Worm (Caenorhabditis elegans): ENCODE data around the gene Y57A10A.27.
"Not testable (repeated sequence)": the region's sequence is repeated elsewhere in the genome, so short reads cannot be mapped to it uniquely, and the experiment has no call there.

Y57A10A.27 gene

ce11 chrII:12274944-12275343, at the start of gene Y57A10A.27:
Y57A10A.27 (minus strand) TSS chrII:12275044.
- no peak for TF ChIP-seq unc-62 (GFP tag; optimal IDR thresholded peaks at IDR 0.05)

DNA sequence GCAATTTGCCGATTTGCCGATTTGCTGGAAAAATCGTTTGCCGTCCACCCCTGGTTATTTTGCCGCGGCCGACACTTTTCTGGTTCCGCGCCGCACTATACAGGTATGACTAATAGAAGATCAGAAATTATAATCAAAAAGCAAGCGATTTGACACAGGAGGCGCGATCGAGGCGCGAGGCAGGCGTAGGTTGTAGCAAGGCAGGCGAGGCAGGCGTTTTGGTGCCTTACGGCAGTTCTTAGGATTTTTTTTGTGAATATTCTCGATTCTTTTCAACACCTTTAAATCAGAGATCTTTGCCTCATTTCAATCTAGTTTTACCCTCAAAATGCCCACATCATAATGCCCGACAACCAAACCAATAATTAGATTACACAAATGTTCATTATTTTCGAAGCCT, 49.3 kb upstream of the Y57A10A.27 start, which contains the start of gene sre-56:
Gene sre-56, plus strand, starts transcription at position 301 of the 400 bp plus-strand sequence.
- no peak for TF ChIP-seq unc-62 (GFP tag; optimal IDR thresholded peaks at IDR 0.05)

DNA sequence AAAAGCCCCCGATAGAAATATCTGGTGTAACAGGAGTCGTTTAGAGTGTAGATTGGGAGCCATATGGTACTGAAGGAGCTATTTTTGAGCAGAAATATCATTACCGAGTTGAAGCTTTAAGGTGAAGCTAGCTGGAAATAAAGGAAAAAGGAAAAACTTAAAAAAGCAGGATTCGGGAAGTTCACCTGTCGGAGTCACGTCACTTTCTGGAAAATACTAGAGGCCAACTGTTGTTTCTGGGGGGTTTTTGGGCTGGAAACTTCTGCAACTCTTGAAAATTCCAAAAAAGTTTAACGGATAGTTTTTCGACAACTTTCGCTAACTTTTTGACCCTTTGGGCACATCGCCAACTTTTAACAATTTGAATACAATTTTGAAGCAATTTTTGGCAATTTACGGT, 48.5 kb upstream of the Y57A10A.27 start, which contains the start of gene sre-53:
Gene sre-53, minus strand, starts transcription at position 101 of the 400 bp plus-strand sequence.
- TF ChIP-seq unc-62 (GFP tag; optimal IDR thresholded peaks at IDR 0.05) = no peak

DNA sequence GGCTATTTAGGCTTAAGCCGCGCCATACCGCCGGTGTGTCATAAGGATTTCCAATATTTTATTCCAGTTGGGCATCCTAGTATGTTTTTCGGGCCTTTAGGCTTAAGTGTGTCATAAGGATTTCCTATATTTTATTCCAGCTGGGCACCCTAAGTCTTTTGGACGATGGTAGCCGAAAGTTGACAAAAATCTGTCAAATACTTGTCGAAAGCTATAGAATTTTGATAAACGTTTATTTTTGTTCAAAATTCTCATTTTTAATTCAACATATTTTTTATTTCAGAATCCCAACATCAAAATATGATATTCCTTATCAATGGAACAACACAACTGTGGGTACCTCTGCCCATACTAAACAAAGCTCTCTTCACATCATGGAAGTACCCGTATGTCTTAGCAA, 43.7 kb upstream of the Y57A10A.27 start, which contains the start of gene sre-49:
Gene sre-49, plus strand, starts transcription at position 301 of the 400 bp plus-strand sequence.
- TF ChIP-seq unc-62 (GFP tag; optimal IDR thresholded peaks at IDR 0.05) = not testable (repeated sequence)

DNA sequence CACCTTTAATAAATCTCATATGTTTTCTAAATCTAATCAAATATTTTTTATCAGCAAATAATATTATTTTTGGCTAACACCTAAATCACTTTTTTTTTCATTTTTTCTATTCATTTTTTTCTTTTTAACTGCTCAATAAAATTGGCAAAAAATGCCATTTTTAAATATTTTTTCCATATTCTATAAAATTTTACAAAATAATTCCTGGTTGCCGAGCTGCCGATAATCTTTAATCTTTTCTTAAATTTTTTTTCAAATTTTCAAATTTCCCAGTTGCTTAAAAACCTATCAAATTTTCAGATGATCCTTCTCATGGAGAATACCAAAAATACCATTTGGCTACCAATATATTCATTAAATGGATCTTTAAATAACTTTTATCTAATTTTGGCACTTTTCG, 36.7 kb upstream of the Y57A10A.27 start, which contains the start of gene sre-51:
Gene sre-51, plus strand, starts transcription at position 301 of the 400 bp plus-strand sequence.
- no peak for TF ChIP-seq unc-62 (GFP tag; optimal IDR thresholded peaks at IDR 0.05)

- TF ChIP-seq unc-62 (GFP tag; optimal IDR thresholded peaks at IDR 0.05) = no peak
Observed at ce11 chrII:12309614-12310013, 34.8 kb upstream of the Y57A10A.27 start, which contains the start of gene C50E10.2. C50E10.2 (minus strand) TSS chrII:12309714.

DNA sequence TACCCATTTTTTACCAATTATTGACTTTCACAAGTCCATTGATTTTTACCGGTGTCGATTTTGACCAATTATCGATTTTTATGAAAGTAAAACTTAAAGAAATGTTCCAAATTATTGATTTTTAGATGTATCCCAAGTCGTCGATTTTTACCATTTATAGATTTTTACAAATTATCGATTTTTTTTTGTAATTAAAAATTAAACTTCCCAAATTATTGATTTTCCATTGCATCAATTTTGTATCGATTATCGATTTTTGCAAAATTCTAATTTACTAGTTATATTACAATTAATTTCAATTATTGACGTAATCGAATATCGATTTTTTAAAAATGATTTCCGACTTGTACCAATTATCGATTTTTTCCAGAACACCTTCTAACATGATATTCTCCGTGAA, 28.3 kb upstream of the Y57A10A.27 start, which contains the start of gene sre-50:
Gene sre-50, plus strand, starts transcription at position 384 of the 400 bp plus-strand sequence.
- TF ChIP-seq unc-62 (GFP tag; optimal IDR thresholded peaks at IDR 0.05) = no peak

DNA sequence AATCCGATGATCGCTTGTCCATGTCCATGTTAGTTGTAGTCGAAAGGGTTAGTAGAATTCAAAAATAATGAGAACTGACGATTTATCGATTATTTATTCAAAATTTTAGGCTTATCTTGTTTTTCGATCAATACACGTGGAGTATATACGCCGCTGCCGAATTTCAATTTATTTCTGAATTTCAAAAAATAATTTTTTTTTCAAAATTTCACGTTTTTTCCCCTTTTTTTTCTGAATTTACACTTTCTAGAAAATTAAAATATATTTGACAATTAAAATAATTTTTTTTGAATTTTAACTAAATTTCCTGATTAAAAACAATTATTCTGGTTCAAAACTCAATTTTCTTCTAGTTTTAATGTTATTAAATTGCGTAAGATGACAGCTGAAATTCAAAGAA, 27.5 kb upstream of the Y57A10A.27 start, which contains the start of gene C50E10.1:
Gene C50E10.1, minus strand, starts transcription at position 101 of the 400 bp plus-strand sequence.
- no peak for TF ChIP-seq unc-62 (GFP tag; optimal IDR thresholded peaks at IDR 0.05)

- no peak for TF ChIP-seq unc-62 (GFP tag; optimal IDR thresholded peaks at IDR 0.05)
Observed at ce11 chrII:12301233-12301632, 26.4 kb upstream of the Y57A10A.27 start.

ce11 chrII:12300680-12301079, 25.8 kb upstream of the Y57A10A.27 start:
- no peak for TF ChIP-seq unc-62 (GFP tag; optimal IDR thresholded peaks at IDR 0.05)

- no peak for TF ChIP-seq unc-62 (GFP tag; optimal IDR thresholded peaks at IDR 0.05)
Observed at ce11 chrII:12296591-12296990, 21.7 kb upstream of the Y57A10A.27 start.

- no peak for TF ChIP-seq unc-62 (GFP tag; optimal IDR thresholded peaks at IDR 0.05)
Observed at ce11 chrII:12289085-12289484, 14.2 kb upstream of the Y57A10A.27 start, which contains the start of gene Y57A10A.31. Y57A10A.31 (plus strand) TSS chrII:12289385.

ce11 chrII:12284045-12284444, 9.2 kb upstream of the Y57A10A.27 start:
- TF ChIP-seq unc-62 (GFP tag; optimal IDR thresholded peaks at IDR 0.05) = no peak

ce11 chrII:12280360-12280759, 5.5 kb upstream of the Y57A10A.27 start, which contains the start of gene ife-5:
ife-5 (plus strand) TSS chrII:12280660.
- TF ChIP-seq unc-62 (GFP tag; optimal IDR thresholded peaks at IDR 0.05) = no peak

DNA sequence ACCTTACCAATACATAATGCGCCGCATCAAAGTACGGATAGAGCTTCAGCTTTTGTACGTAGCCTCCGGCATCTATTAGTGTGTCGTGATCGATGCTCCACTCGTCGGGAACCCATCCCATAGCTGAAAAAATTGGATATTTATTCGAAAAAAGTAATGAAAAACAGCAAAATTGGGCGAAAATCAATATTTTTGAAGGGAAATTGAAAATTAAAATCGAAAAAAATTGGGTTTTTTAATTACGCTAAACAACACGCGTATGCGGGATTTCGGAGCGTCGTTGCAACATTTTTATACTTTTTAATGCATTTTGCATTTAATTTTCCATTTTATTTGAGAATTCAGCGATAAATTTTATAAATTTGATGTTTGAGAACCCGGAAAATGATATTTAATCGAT, 4.4 kb upstream of the Y57A10A.27 start, which contains the start of the genes tric-1B.2 and Y57A10A.29:
Gene tric-1B.2, minus strand, starts transcription at position 129 of the 400 bp plus-strand sequence.
Gene Y57A10A.29, plus strand, starts transcription at position 303 of the 400 bp plus-strand sequence.
- no peak for TF ChIP-seq unc-62 (GFP tag; optimal IDR thresholded peaks at IDR 0.05)

DNA sequence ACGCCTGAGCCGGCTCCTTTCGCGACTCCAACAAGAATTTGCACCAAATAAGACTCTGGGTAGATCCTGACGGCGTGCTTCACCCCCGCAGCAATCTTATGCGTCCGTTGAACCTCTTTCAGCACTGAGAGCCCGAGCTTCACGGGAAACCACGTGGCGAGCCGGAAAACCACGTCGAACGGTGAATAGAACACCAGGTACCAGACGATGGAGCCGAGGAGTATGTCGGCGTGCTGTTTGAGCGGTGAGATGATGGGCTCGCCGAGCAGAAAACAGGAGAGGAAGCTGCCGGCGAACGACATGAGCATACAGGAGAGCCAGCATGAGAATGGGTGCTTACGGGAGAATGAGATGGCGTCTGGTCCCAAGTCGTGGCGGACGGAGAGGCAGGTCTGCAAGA, 3.8 kb upstream of the Y57A10A.27 start:
- no peak for TF ChIP-seq unc-62 (GFP tag; optimal IDR thresholded peaks at IDR 0.05)

ce11 chrII:12268857-12269256, 6.0 kb downstream of the Y57A10A.27 start:
- TF ChIP-seq unc-62 (GFP tag; optimal IDR thresholded peaks at IDR 0.05) = no peak
